Fruit fly (Drosophila melanogaster) whole organism, embryonic: Measurements from ENCODE around the gene CG5214.

ENCODE experiments used
- ATbp ChIP-seq: fragments of 200-800 bp; sonication (Bioruptor generic); optimal IDR thresholded peaks from 2 replicates; lab custom pipeline; 2017; ENCODE audit warnings: missing biosample characterization, mild to moderate bottlenecking, missing genetic modification characterization, missing genetic modification reagents
- Atf-2 ChIP-seq: fragments of 200-800 bp; sonication (Bioruptor generic); optimal IDR thresholded peaks from 2 replicates; lab custom pipeline; 2016; ENCODE audit warnings: missing biosample characterization, missing genetic modification characterization
- Bgb ChIP-seq: fragments of 200-800 bp; sonication (Bioruptor generic); IDR thresholded peaks from 2 replicates; pipeline ENCODE4 v1.3.6; 2022; ENCODE audit warnings: missing biosample characterization, missing genetic modification characterization; ENCODE audit not compliant: partially characterized antibody
- Bteb2 ChIP-seq: fragments of 200-800 bp; sonication (Bioruptor generic); optimal IDR thresholded peaks from 2 replicates; lab custom pipeline; 2016; ENCODE audit warnings: missing biosample characterization, missing genetic modification characterization
- C15 ChIP-seq: fragments of 200-800 bp; sonication (Bioruptor generic); IDR thresholded peaks from 3 replicates; pipeline ENCODE4 v1.3.6; 2022; ENCODE audit warnings: missing biosample characterization, missing genetic modification characterization
- CG11456 ChIP-seq: fragments of 200-800 bp; sonication (Bioruptor generic); IDR thresholded peaks from 3 replicates; pipeline ENCODE4 v1.3.6; 2022; ENCODE audit warnings: missing biosample characterization, missing genetic modification characterization
- CG11560 ChIP-seq: fragments of 200-800 bp; sonication (Bioruptor generic); IDR thresholded peaks from 3 replicates; pipeline ENCODE4 v1.3.6; 2022; ENCODE audit warnings: missing biosample characterization, missing genetic modification characterization
- CG12391 ChIP-seq: fragments of 200-800 bp; sonication (Bioruptor generic); optimal IDR thresholded peaks from 3 replicates; lab custom pipeline; 2018; ENCODE audit warnings: missing biosample characterization, mild to moderate bottlenecking, missing genetic modification characterization, moderate library complexity
- CG14441 ChIP-seq: fragments of 200-800 bp; sonication (Bioruptor generic); IDR thresholded peaks from 2 replicates; pipeline ENCODE4 v1.3.6; 2022; ENCODE audit warnings: missing biosample characterization, missing genetic modification characterization
- CG15601 ChIP-seq: fragments of 200-800 bp; sonication (Bioruptor generic); optimal IDR thresholded peaks from 3 replicates; lab custom pipeline; 2019; ENCODE audit warnings: missing biosample characterization, mild to moderate bottlenecking, missing genetic modification characterization, moderate library complexity
- CG17385 ChIP-seq: fragments of 200-800 bp; sonication (Bioruptor generic); optimal IDR thresholded peaks from 3 replicates; lab custom pipeline; 2018; ENCODE audit warnings: missing biosample characterization, mild to moderate bottlenecking, missing genetic modification characterization
- CG2678 ChIP-seq: fragments of 200-800 bp; sonication (Bioruptor generic); optimal IDR thresholded peaks from 3 replicates; lab custom pipeline; 2019; ENCODE audit warnings: missing biosample characterization, mild to moderate bottlenecking, missing genetic modification characterization, moderate library complexity
- CG30020 ChIP-seq: fragments of 200-800 bp; optimal IDR thresholded peaks from 2 replicates; lab custom pipeline; 2019; ENCODE audit warnings: missing biosample characterization, mild to moderate bottlenecking, missing genetic modification characterization, moderate library complexity
- CG31441 ChIP-seq: fragments of 200-800 bp; sonication (Bioruptor generic); IDR thresholded peaks from 2 replicates; pipeline ENCODE4 v1.3.6; 2022; ENCODE audit warnings: missing biosample characterization, missing genetic modification characterization
- CG3407 ChIP-seq: fragments of 200-800 bp; sonication (Bioruptor generic); optimal IDR thresholded peaks from 2 replicates; lab custom pipeline; 2018; ENCODE audit warnings: missing biosample characterization, mild to moderate bottlenecking, missing genetic modification characterization
- CG4820 ChIP-seq: fragments of 200-800 bp; sonication (Bioruptor generic); optimal IDR thresholded peaks from 3 replicates; lab custom pipeline; 2016; ENCODE audit warnings: missing biosample characterization, missing genetic modification characterization
- CG6654 ChIP-seq: fragments of 200-800 bp; sonication (Bioruptor generic); optimal IDR thresholded peaks from 2 replicates; lab custom pipeline; 2017; ENCODE audit warnings: missing biosample characterization, mild to moderate bottlenecking, missing genetic modification characterization
- CG6689 ChIP-seq: fragments of 200-800 bp; sonication (Bioruptor generic); IDR thresholded peaks from 2 replicates; pipeline ENCODE4 v1.3.6; 2022; ENCODE audit warnings: missing biosample characterization, missing genetic modification characterization
- CG6791 ChIP-seq: fragments of 200-800 bp; sonication (Bioruptor generic); IDR thresholded peaks from 3 replicates; pipeline ENCODE4 v1.3.6; 2022; ENCODE audit warnings: missing biosample characterization, missing genetic modification characterization; ENCODE audit not compliant: partially characterized antibody
- CG6854 ChIP-seq: fragments of 200-800 bp; sonication (Bioruptor generic); optimal IDR thresholded peaks from 3 replicates; lab custom pipeline; 2017; ENCODE audit warnings: missing biosample characterization, mild to moderate bottlenecking, missing genetic modification characterization
- CG7786 ChIP-seq: fragments of 200-800 bp; sonication (Bioruptor generic); optimal IDR thresholded peaks from 2 replicates; lab custom pipeline; 2016; ENCODE audit warnings: missing biosample characterization, missing genetic modification characterization
- CG8281 ChIP-seq: fragments of 200-800 bp; sonication (Bioruptor generic); optimal IDR thresholded peaks from 2 replicates; lab custom pipeline; 2018; ENCODE audit warnings: missing biosample characterization, mild to moderate bottlenecking, missing genetic modification characterization, moderate library complexity
- CoRest ChIP-seq: fragments of 200-800 bp; sonication (Bioruptor generic); optimal IDR thresholded peaks from 3 replicates; lab custom pipeline; 2018; ENCODE audit warnings: missing biosample characterization, mild to moderate bottlenecking, missing genetic modification characterization, moderate library complexity
- CrebB ChIP-seq: fragments of 200-800 bp; sonication (Bioruptor generic); optimal IDR thresholded peaks from 3 replicates; lab custom pipeline; 2018; ENCODE audit warnings: missing biosample characterization, mild to moderate bottlenecking, missing genetic modification characterization
- Doc2 ChIP-seq: fragments of 200-800 bp; sonication (Bioruptor generic); IDR thresholded peaks from 2 replicates; pipeline ENCODE4 v1.3.6; 2022; ENCODE audit warnings: missing biosample characterization, missing genetic modification characterization
- Doc3 ChIP-seq: fragments of 200-800 bp; sonication (Bioruptor generic); IDR thresholded peaks from 3 replicates; pipeline ENCODE4 v1.3.6; 2022; ENCODE audit warnings: missing biosample characterization, missing genetic modification characterization; ENCODE audit not compliant: partially characterized antibody
- Dp ChIP-seq: fragments of 200-800 bp; sonication (Bioruptor generic); optimal IDR thresholded peaks from 2 replicates; lab custom pipeline; 2018; ENCODE audit warnings: missing biosample characterization, mild to moderate bottlenecking, missing genetic modification characterization, moderate library complexity
- E2f1 ChIP-seq: fragments of 200-800 bp; sonication (Bioruptor generic); IDR thresholded peaks from 2 replicates; pipeline ENCODE4 v1.3.6; 2022; ENCODE audit warnings: missing biosample characterization, missing genetic modification characterization
- HLH4C ChIP-seq: fragments of 200-800 bp; sonication (Bioruptor generic); IDR thresholded peaks from 3 replicates; pipeline ENCODE4 v1.3.6; 2022; ENCODE audit warnings: missing biosample characterization, missing genetic modification characterization; ENCODE audit not compliant: partially characterized antibody
- HLH54F ChIP-seq: fragments of 200-800 bp; sonication (Bioruptor generic); optimal IDR thresholded peaks from 3 replicates; lab custom pipeline; 2016; ENCODE audit warnings: missing biosample characterization, missing genetic modification characterization
- Opbp ChIP-seq: fragments of 200-800 bp; sonication (Bioruptor generic); IDR thresholded peaks from 3 replicates; pipeline ENCODE4 v1.3.6; 2022; ENCODE audit warnings: missing biosample characterization, missing genetic modification characterization; ENCODE audit not compliant: partially characterized antibody
- PHDP ChIP-seq: fragments of 200-800 bp; sonication (Bioruptor generic); optimal IDR thresholded peaks from 3 replicates; lab custom pipeline; 2018; ENCODE audit warnings: missing biosample characterization, mild to moderate bottlenecking, missing genetic modification characterization, moderate library complexity
- Sin3A ChIP-seq: fragments of >200 bp; optimal IDR thresholded peaks from 2 replicates; lab custom pipeline; 2018
- Stat92E ChIP-seq, 3 experiments: fragments of >200 bp in 2 of 3; fragments of 200-800 bp in 1 of 3; sonication (Bioruptor generic) in 1 of 3; optimal IDR thresholded peaks; 2 replicates each; lab custom pipeline; 2017 to 2019; ENCODE audit warnings: missing biosample characterization in 3 of 3, missing genetic modification characterization in 3 of 3, mild to moderate bottlenecking in 1 of 3, moderate library complexity in 1 of 3
- Vsx1 ChIP-seq: fragments of 200-800 bp; sonication (Bioruptor generic); optimal IDR thresholded peaks from 2 replicates; lab custom pipeline; 2017; ENCODE audit warnings: missing biosample characterization, mild to moderate bottlenecking, missing genetic modification characterization, missing genetic modification reagents
- Xrp1 ChIP-seq: fragments of 200-800 bp; sonication (Bioruptor generic); IDR thresholded peaks from 2 replicates; pipeline ENCODE4 v1.3.6; 2022; ENCODE audit warnings: missing biosample characterization, missing genetic modification characterization
- dimm ChIP-seq: fragments of 200-800 bp; sonication (Bioruptor generic); IDR thresholded peaks from 2 replicates; pipeline ENCODE4 v1.3.6; 2022; ENCODE audit warnings: missing biosample characterization, missing genetic modification characterization
- en ChIP-seq: fragments of 200-800 bp; sonication (Bioruptor generic); optimal IDR thresholded peaks from 2 replicates; lab custom pipeline; 2016; ENCODE audit warnings: missing biosample characterization, missing genetic modification characterization
- esg ChIP-seq: fragments of 200-800 bp; sonication (Bioruptor generic); conservative IDR thresholded peaks from 2 replicates; pipeline ENCODE4 v1.3.6; 2022; ENCODE audit warnings: missing biosample characterization, missing genetic modification characterization
- gsb-n ChIP-seq: fragments of 200-800 bp; sonication (Bioruptor generic); optimal IDR thresholded peaks from 3 replicates; lab custom pipeline; 2018; ENCODE audit warnings: missing biosample characterization, mild to moderate bottlenecking, missing genetic modification characterization
- hb ChIP-seq: fragments of 200-800 bp; sonication (Bioruptor generic); IDR thresholded peaks from 3 replicates; pipeline ENCODE4 v1.3.6; 2022; ENCODE audit warnings: missing biosample characterization, missing genetic modification characterization; ENCODE audit not compliant: partially characterized antibody
- her ChIP-seq: fragments of 200-800 bp; sonication (Bioruptor generic); optimal IDR thresholded peaks from 2 replicates; lab custom pipeline; 2016; ENCODE audit warnings: missing biosample characterization, missing genetic modification characterization
- lab ChIP-seq: fragments of 200-800 bp; sonication (Bioruptor generic); optimal IDR thresholded peaks from 3 replicates; lab custom pipeline; 2017; ENCODE audit warnings: missing biosample characterization, missing genetic modification characterization, mild to moderate bottlenecking, moderate library complexity, missing genetic modification reagents
- nom ChIP-seq: fragments of 200-800 bp; sonication (Bioruptor generic); optimal IDR thresholded peaks from 2 replicates; lab custom pipeline; 2017; ENCODE audit warnings: missing biosample characterization, missing genetic modification characterization, mild to moderate bottlenecking, moderate library complexity, missing genetic modification reagents
- pnt ChIP-seq: fragments of 200-800 bp; sonication (Bioruptor generic); optimal IDR thresholded peaks from 3 replicates; lab custom pipeline; 2016; ENCODE audit warnings: missing biosample characterization, missing genetic modification characterization
- ro ChIP-seq: fragments of 200-800 bp; sonication (Bioruptor generic); IDR thresholded peaks from 2 replicates; pipeline ENCODE4 v1.3.6; 2022; ENCODE audit warnings: missing biosample characterization, missing genetic modification characterization
- salm ChIP-seq: fragments of 200-800 bp; sonication (Bioruptor generic); optimal IDR thresholded peaks from 2 replicates; lab custom pipeline; 2018; ENCODE audit warnings: missing biosample characterization, mild to moderate bottlenecking, missing genetic modification characterization
- tll ChIP-seq, 2 experiments: fragments of 200-800 bp in 1 of 2; fragments of >200 bp in 1 of 2; sonication (Bioruptor generic) in 1 of 2; optimal IDR thresholded peaks; 2 replicates each; lab custom pipeline; 2017 to 2019; ENCODE audit warnings: missing biosample characterization in 2 of 2, missing genetic modification characterization in 2 of 2, mild to moderate bottlenecking in 1 of 2, moderate library complexity in 1 of 2
- trem ChIP-seq: fragments of 200-800 bp; optimal IDR thresholded peaks from 3 replicates; lab custom pipeline; 2019; ENCODE audit warnings: missing biosample characterization, mild to moderate bottlenecking, missing genetic modification characterization, moderate library complexity

Gene CG5214

dm6 chr3R:11216156-11216630 lies 27.9 kb upstream of the CG5214 start, which contains the start of the genes RpS25 and CG4820 (continued):
- peak; percentile 76 for TF ChIP-seq Opbp
- peak; percentile 93 for TF ChIP-seq CG15601 (tag; lab: Kevin White, UChicago)
- peak; percentile 88 for TF ChIP-seq en (GFP tag; lab: Kevin White, UChicago)
- peak; percentile 90 for TF ChIP-seq CG6854 (GFP tag; lab: Kevin White, UChicago)
- TF ChIP-seq Doc3 (GFP tag; lab: Robert Waterston, UW): peak; percentile 86
- TF ChIP-seq hb (GFP tag; lab: Robert Waterston, UW): peak; percentile 80; the same call in 2 of the 3 replicates
- peak; percentile 78 for TF ChIP-seq E2f1 (GFP tag; lab: Robert Waterston, UW)
- peak; percentile 57; the same call in 1 of the 3 replicates for TF ChIP-seq C15
- TF ChIP-seq CG3407: peak; percentile 87
- TF ChIP-seq CG30020 (tag; lab: Kevin White, UChicago): peak; percentile 84
- peak; percentile 54; the same call in 2 of the 3 replicates for TF ChIP-seq CG11560 (tag; lab: Robert Waterston, UW)
- peak; percentile 94 for TF ChIP-seq CG4820 (GFP tag; lab: Kevin White, UChicago)
- TF ChIP-seq ATbp (GFP tag; lab: Kevin White, UChicago): peak; percentile 87
- TF ChIP-seq lab: peak; percentile 97
- TF ChIP-seq her (GFP tag; lab: Kevin White, UChicago): peak; percentile 91
- TF ChIP-seq Stat92E (GFP tag; optimal IDR thresholded peaks at IDR 0.05; lab: Kevin White, UChicago): peak in 1 of 3 experiments; percentile 66
- peak; percentile 40 to 90 for TF ChIP-seq tll (GFP tag; optimal IDR thresholded peaks at IDR 0.05; lab: Kevin White, UChicago)
- TF ChIP-seq HLH54F: peak; percentile 84
- peak; percentile 89 for TF ChIP-seq CG17385
- peak; percentile 97 for TF ChIP-seq CrebB (tag; lab: Kevin White, UChicago)
- peak; percentile 85 for TF ChIP-seq CoRest (tag; lab: Kevin White, UChicago)
- peak; percentile 90 for TF ChIP-seq nom (GFP tag; lab: Kevin White, UChicago)
- TF ChIP-seq pnt (GFP tag; lab: Kevin White, UChicago): peak; percentile 28
- peak; percentile 72 for TF ChIP-seq CG8281 (tag; lab: Kevin White, UChicago)
- peak; percentile 87 for TF ChIP-seq Bteb2
- TF ChIP-seq PHDP (tag; lab: Kevin White, UChicago): peak; percentile 91
- TF ChIP-seq salm: peak; percentile 85
- peak; percentile 96 for TF ChIP-seq CG6689
- TF ChIP-seq Doc2 (GFP tag; lab: Robert Waterston, UW): peak; percentile 50
- peak; percentile 91 for TF ChIP-seq CG11456 (GFP tag; lab: Robert Waterston, UW)
- TF ChIP-seq HLH4C (GFP tag; lab: Robert Waterston, UW): peak; percentile 76
- peak; percentile 81 for TF ChIP-seq CG7786 (GFP tag; lab: Kevin White, UChicago)
- peak; percentile 64 for TF ChIP-seq Dp (GFP tag; lab: Kevin White, UChicago)
- TF ChIP-seq Bgb: peak; percentile 85
- TF ChIP-seq CG31441 (GFP tag; lab: Robert Waterston, UW): peak; percentile 89
- TF ChIP-seq Vsx1: peak; percentile 90
- peak; percentile 75 for TF ChIP-seq CG14441 (GFP tag; lab: Robert Waterston, UW)
- peak; percentile 54 for TF ChIP-seq dimm (GFP tag; lab: Robert Waterston, UW)
- no peak; the same call in 1 of the 2 replicates for TF ChIP-seq ro
- peak; percentile 48; the same call in 1 of the 2 replicates for TF ChIP-seq Xrp1 (GFP tag; lab: Robert Waterston, UW)
- peak; percentile 89 for TF ChIP-seq Atf-2
- peak; percentile 71 for TF ChIP-seq CG6654
- TF ChIP-seq CG6791: peak; percentile 80
- TF ChIP-seq esg (GFP tag; lab: Robert Waterston, UW): peak; percentile 29; the same call in 1 of the 2 replicates
- peak; percentile 95 for TF ChIP-seq trem (tag; lab: Kevin White, UChicago)
- TF ChIP-seq gsb-n: peak; percentile 87
- TF ChIP-seq CG12391 (tag; lab: Kevin White, UChicago): peak; percentile 92
- peak; percentile 85 for TF ChIP-seq CG2678 (tag; lab: Kevin White, UChicago)
- TF ChIP-seq Sin3A (lab: Kevin White, UChicago): peak; percentile 96
